Fruit fly (Drosophila melanogaster) whole organism, prepupa: ENCODE data around the gene Tpc1.

Source experiments
- Blimp-1 ChIP-seq: fragments of 200-800 bp; sonication (Bioruptor generic); optimal IDR thresholded peaks from 3 replicates; lab custom pipeline; 2017; ENCODE audit warnings: missing biosample characterization, missing genetic modification characterization, mild to moderate bottlenecking, moderate library complexity, missing genetic modification reagents
- CG10631 ChIP-seq: fragments of 200-800 bp; sonication (Bioruptor generic); optimal IDR thresholded peaks from 2 replicates; lab custom pipeline; 2016; ENCODE audit warnings: missing biosample characterization, missing genetic modification characterization
- CG11762 ChIP-seq: fragments of 200-800 bp; sonication (Bioruptor generic); optimal IDR thresholded peaks from 3 replicates; lab custom pipeline; 2016; ENCODE audit warnings: missing biosample characterization, missing genetic modification characterization; ENCODE audit not compliant: insufficient read depth
- CG11902 ChIP-seq: fragments of 200-800 bp; sonication (Bioruptor generic); optimal IDR thresholded peaks from 3 replicates; lab custom pipeline; 2016; ENCODE audit warnings: missing biosample characterization, missing genetic modification characterization
- CG15336 ChIP-seq: fragments of 200-800 bp; sonication (Bioruptor generic); IDR thresholded peaks from 2 replicates; pipeline ENCODE4 v1.3.6; 2022; ENCODE audit warnings: missing biosample characterization, missing genetic modification characterization
- CG1621 ChIP-seq: fragments of 200-800 bp; sonication (Bioruptor generic); optimal IDR thresholded peaks from 3 replicates; lab custom pipeline; 2018; ENCODE audit warnings: missing biosample characterization, mild to moderate bottlenecking, missing genetic modification characterization
- CG16779 ChIP-seq: fragments of 200-800 bp; sonication (Bioruptor generic); optimal IDR thresholded peaks from 3 replicates; lab custom pipeline; 2017; ENCODE audit warnings: missing biosample characterization, mild to moderate bottlenecking, missing genetic modification characterization
- CG31627 ChIP-seq: fragments of 200-800 bp; sonication (Bioruptor generic); optimal IDR thresholded peaks from 3 replicates; lab custom pipeline; 2016; ENCODE audit warnings: missing biosample characterization, missing genetic modification characterization
- CG32006 ChIP-seq: fragments of 200-800 bp; sonication (Bioruptor generic); optimal IDR thresholded peaks from 3 replicates; lab custom pipeline; 2017; ENCODE audit warnings: missing biosample characterization, mild to moderate bottlenecking, missing genetic modification characterization
- CG3919 ChIP-seq: fragments of 200-800 bp; sonication (Bioruptor generic); optimal IDR thresholded peaks from 3 replicates; lab custom pipeline; 2016; ENCODE audit warnings: missing biosample characterization, missing genetic modification characterization
- CG4318 ChIP-seq: fragments of 200-800 bp; sonication (Bioruptor generic); optimal IDR thresholded peaks from 3 replicates; lab custom pipeline; 2017; ENCODE audit warnings: missing biosample characterization, mild to moderate bottlenecking, missing genetic modification characterization
- CG6792 ChIP-seq: fragments of 200-800 bp; sonication (Bioruptor generic); optimal IDR thresholded peaks from 3 replicates; lab custom pipeline; 2016; ENCODE audit warnings: missing biosample characterization, missing genetic modification characterization
- CG6808 ChIP-seq: fragments of 200-800 bp; sonication (Bioruptor generic); optimal IDR thresholded peaks from 3 replicates; lab custom pipeline; 2017; ENCODE audit warnings: missing biosample characterization, missing genetic modification characterization, mild to moderate bottlenecking, moderate library complexity, missing genetic modification reagents
- CG8119 ChIP-seq: fragments of 200-800 bp; sonication (Bioruptor generic); IDR thresholded peaks from 3 replicates; pipeline ENCODE4 v1.3.6; 2022; ENCODE audit warnings: missing biosample characterization, missing genetic modification characterization
- CG8319 ChIP-seq: fragments of 200-800 bp; sonication (Bioruptor generic); optimal IDR thresholded peaks from 3 replicates; lab custom pipeline; 2016; ENCODE audit warnings: missing biosample characterization, missing genetic modification characterization
- Eip75B ChIP-seq: fragments of 200-800 bp; sonication (Bioruptor generic); optimal IDR thresholded peaks from 3 replicates; lab custom pipeline; 2016; ENCODE audit warnings: missing biosample characterization, missing genetic modification characterization
- Eip78C ChIP-seq: fragments of 200-800 bp; sonication (Bioruptor generic); peaks from one replicate; lab custom pipeline; 2016; ENCODE audit warnings: missing biosample characterization, missing genetic modification characterization
- Eip93F ChIP-seq: fragments of 200-800 bp; sonication (Bioruptor generic); optimal IDR thresholded peaks from 2 replicates; lab custom pipeline; 2016; ENCODE audit warnings: missing biosample characterization, mild to moderate bottlenecking, missing genetic modification characterization
- Ets21C ChIP-seq: fragments of 200-800 bp; sonication (Bioruptor generic); optimal IDR thresholded peaks from 3 replicates; lab custom pipeline; 2016; ENCODE audit warnings: missing biosample characterization, missing genetic modification characterization
- Lpt ChIP-seq: fragments of 200-800 bp; sonication (Bioruptor generic); optimal IDR thresholded peaks from 3 replicates; lab custom pipeline; 2016; ENCODE audit warnings: missing biosample characterization, missing genetic modification characterization
- Met ChIP-seq: fragments of 200-800 bp; sonication (Bioruptor generic); optimal IDR thresholded peaks from 3 replicates; lab custom pipeline; 2016; ENCODE audit warnings: missing biosample characterization, missing genetic modification characterization
- Smox ChIP-seq: fragments of 200-800 bp; sonication (Bioruptor generic); optimal IDR thresholded peaks from 3 replicates; lab custom pipeline; 2016; ENCODE audit warnings: missing biosample characterization, missing genetic modification characterization
- Sox14 ChIP-seq: fragments of 200-800 bp; sonication (Bioruptor generic); optimal IDR thresholded peaks from 3 replicates; lab custom pipeline; 2016; ENCODE audit warnings: missing biosample characterization, missing genetic modification characterization
- Sox15 ChIP-seq: fragments of 200-800 bp; sonication (Bioruptor generic); optimal IDR thresholded peaks from 3 replicates; lab custom pipeline; 2016; ENCODE audit warnings: missing biosample characterization, missing genetic modification characterization
- acj6 ChIP-seq: fragments of 200-800 bp; sonication (Bioruptor generic); optimal IDR thresholded peaks from 3 replicates; lab custom pipeline; 2016; ENCODE audit warnings: missing biosample characterization, missing genetic modification characterization
- cyc ChIP-seq: fragments of 200-800 bp; sonication (Bioruptor generic); optimal IDR thresholded peaks from 3 replicates; lab custom pipeline; 2016; ENCODE audit warnings: missing biosample characterization, missing genetic modification characterization
- dac ChIP-seq: fragments of 200-800 bp; sonication (Bioruptor generic); optimal IDR thresholded peaks from 2 replicates; lab custom pipeline; 2017; ENCODE audit warnings: missing biosample characterization, mild to moderate bottlenecking, missing genetic modification characterization
- dsx ChIP-seq: fragments of 200-800 bp; optimal IDR thresholded peaks from 3 replicates; lab custom pipeline; 2019; ENCODE audit warnings: missing biosample characterization, mild to moderate bottlenecking, missing genetic modification characterization, moderate library complexity; ENCODE audit not compliant: poor library complexity, severe bottlenecking
- eg ChIP-seq: fragments of 200-800 bp; sonication (Bioruptor generic); IDR thresholded peaks from 3 replicates; pipeline ENCODE4 v1.3.6; 2022; ENCODE audit warnings: missing biosample characterization, missing genetic modification characterization
- esn ChIP-seq: fragments of 200-800 bp; sonication (Bioruptor generic); optimal IDR thresholded peaks from 2 replicates; lab custom pipeline; 2016; ENCODE audit warnings: missing biosample characterization, mild to moderate bottlenecking, missing genetic modification characterization, moderate library complexity
- fd59A ChIP-seq: fragments of 200-800 bp; sonication (Bioruptor generic); optimal IDR thresholded peaks from 2 replicates; lab custom pipeline; 2017; ENCODE audit warnings: missing biosample characterization, mild to moderate bottlenecking, missing genetic modification characterization, missing genetic modification reagents
- fd85E ChIP-seq: fragments of 200-800 bp; sonication (Bioruptor generic); optimal IDR thresholded peaks from 3 replicates; lab custom pipeline; 2016; ENCODE audit warnings: missing biosample characterization, missing genetic modification characterization
- fkh ChIP-seq: fragments of 200-800 bp; sonication (Bioruptor generic); optimal IDR thresholded peaks from 3 replicates; lab custom pipeline; 2017; ENCODE audit warnings: missing biosample characterization, mild to moderate bottlenecking, missing genetic modification characterization, moderate library complexity
- lz ChIP-seq: fragments of 200-800 bp; sonication (Bioruptor generic); optimal IDR thresholded peaks from 3 replicates; lab custom pipeline; 2016; ENCODE audit warnings: missing biosample characterization, missing genetic modification characterization
- net ChIP-seq: fragments of 200-800 bp; sonication (Bioruptor generic); optimal IDR thresholded peaks from 3 replicates; lab custom pipeline; 2016; ENCODE audit warnings: missing biosample characterization, missing genetic modification characterization
- spab ChIP-seq: fragments of 200-800 bp; sonication (Bioruptor generic); optimal IDR thresholded peaks from 2 replicates; lab custom pipeline; 2017; ENCODE audit warnings: missing biosample characterization, mild to moderate bottlenecking, missing genetic modification characterization, missing genetic modification reagents
- ss ChIP-seq, 2 experiments: fragments of 200-800 bp; sonication (Bioruptor generic); optimal IDR thresholded peaks; 2 replicates in 1 of 2; 3 replicates in 1 of 2; lab custom pipeline; 2017 to 2018; ENCODE audit warnings: mild to moderate bottlenecking in 2 of 2, missing biosample characterization in 2 of 2, missing genetic modification characterization in 2 of 2, moderate library complexity in 1 of 2
- svp ChIP-seq: fragments of 200-800 bp; sonication (Bioruptor generic); peaks from one replicate; lab custom pipeline; 2016; ENCODE audit warnings: missing biosample characterization, missing genetic modification characterization
- topi ChIP-seq: fragments of 200-800 bp; sonication (Bioruptor generic); optimal IDR thresholded peaks from 3 replicates; lab custom pipeline; 2016; ENCODE audit warnings: missing biosample characterization, missing genetic modification characterization
- vri ChIP-seq: fragments of 200-800 bp; sonication (Bioruptor generic); optimal IDR thresholded peaks from 3 replicates; lab custom pipeline; 2016; ENCODE audit warnings: missing biosample characterization, mild to moderate bottlenecking, missing genetic modification characterization

Gene Tpc1

DNA sequence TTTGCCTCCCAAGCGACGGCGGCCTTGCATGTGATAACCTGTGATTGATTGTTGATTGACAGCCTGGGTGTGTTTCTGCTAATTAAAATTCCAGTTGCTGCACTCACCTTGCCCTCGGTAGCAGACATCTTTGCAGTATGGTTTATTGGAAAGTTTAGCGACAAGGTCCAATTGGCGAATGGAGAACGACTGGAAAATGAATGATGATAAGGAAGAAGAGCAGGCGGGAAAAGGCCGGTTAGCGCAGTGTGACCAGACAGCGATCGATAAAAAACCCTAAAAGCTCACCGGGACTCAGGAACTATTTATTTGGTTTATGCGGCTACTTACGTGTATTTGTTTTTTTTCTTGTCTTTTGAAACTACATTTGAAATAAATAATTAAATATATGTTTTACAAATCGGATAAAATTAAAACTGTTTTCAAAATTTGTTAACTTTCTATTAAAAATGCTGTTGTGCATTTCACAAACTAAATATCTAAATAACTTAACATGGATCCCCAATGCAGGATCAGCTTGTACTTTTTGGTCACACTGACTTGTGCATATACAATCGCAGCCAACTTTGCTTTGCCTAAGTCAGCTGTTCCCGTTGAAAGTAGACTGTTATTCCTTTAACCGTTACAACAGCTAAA is 9.7 kb downstream of the Tpc1 start, which contains the start of gene Fdh (continued):
- TF ChIP-seq Smox (GFP tag; lab: Kevin White, UChicago) (no peak), Sox15 (GFP tag; lab: Kevin White, UChicago) (no peak), CG6792 (GFP tag; lab: Kevin White, UChicago) (peak; percentile 46), Eip75B (GFP tag; lab: Kevin White, UChicago) (peak; percentile 60), Eip93F (GFP tag; lab: Kevin White, UChicago) (peak; percentile 44), Sox14 (peak; percentile 31), Met (GFP tag; lab: Kevin White, UChicago) (no peak), topi (GFP tag; lab: Kevin White, UChicago) (peak; percentile 59), CG31627 (peak; percentile 50), Lpt (GFP tag; lab: Kevin White, UChicago) (peak; percentile 44), Blimp-1 (GFP tag; lab: Kevin White, UChicago) (no peak), fkh (GFP tag; lab: Kevin White, UChicago) (peak; percentile 40), CG32006 (GFP tag; lab: Kevin White, UChicago) (peak; percentile 55), CG1621 (peak; percentile 18), CG4318 (GFP tag; lab: Kevin White, UChicago) (no peak), dsx (GFP tag; lab: Kevin White, UChicago) (peak; percentile 21), acj6 (GFP tag; lab: Kevin White, UChicago) (peak; percentile 63), CG15336 (GFP tag; lab: Robert Waterston, UW) (peak; percentile 68), CG6808 (GFP tag; lab: Kevin White, UChicago) (peak; percentile 53), CG10631 (GFP tag; lab: Kevin White, UChicago) (no peak), CG8119 (GFP tag; lab: Robert Waterston, UW) (peak; percentile 43; the same call in 2 of the 3 replicates), CG11762 (GFP tag; lab: Kevin White, UChicago) (no peak), fd59A (GFP tag; lab: Kevin White, UChicago) (peak; percentile 26), esn (GFP tag; lab: Kevin White, UChicago) (peak; percentile 70), svp (peak; percentile 79), spab (GFP tag; lab: Kevin White, UChicago) (no peak), ss (GFP tag; optimal IDR thresholded peaks at IDR 0.05; lab: Kevin White, UChicago) (peak; percentile 40 to 49), Eip78C (GFP tag; lab: Kevin White, UChicago) (peak; percentile 89)

dm6 chr3R:10870561-10870960 is 11.4 kb downstream of the Tpc1 start:
- TF ChIP-seq dsx (GFP tag; lab: Kevin White, UChicago) = peak; percentile 40
- peak; percentile 79 for TF ChIP-seq vri
- no peak for TF ChIP-seq fd85E (GFP tag; lab: Kevin White, UChicago)
- TF ChIP-seq CG16779 (tag; lab: Kevin White, UChicago) = no peak
- peak; percentile 93 for TF ChIP-seq svp
- no peak for TF ChIP-seq Eip93F (GFP tag; lab: Kevin White, UChicago)
- TF ChIP-seq, all 60 proteins: peak for 3

dm6 chr3R:10868427-10868962 is 13.5 kb downstream of the Tpc1 start, which contains the start of the genes SelR and Tsp86D:
SelR (minus strand) TSS chr3R:10868642.
Tsp86D (plus strand) TSS chr3R:10868708.
- no peak for TF ChIP-seq dac (GFP tag; lab: Kevin White, UChicago)
- peak; percentile 9; the same call in 1 of the 2 replicates for TF ChIP-seq CG15336 (GFP tag; lab: Robert Waterston, UW)
- TF ChIP-seq esn (GFP tag; lab: Kevin White, UChicago) = peak; percentile 10
- TF ChIP-seq CG8319 = no peak
- TF ChIP-seq cyc = no peak
- no peak for TF ChIP-seq CG3919 (GFP tag; lab: Kevin White, UChicago)
- peak in 1 of 2 experiments; percentile 14 for TF ChIP-seq ss (GFP tag; optimal IDR thresholded peaks at IDR 0.05; lab: Kevin White, UChicago)
- TF ChIP-seq Sox14 = peak; percentile 58
- no peak for TF ChIP-seq CG11902 (GFP tag; lab: Kevin White, UChicago)
- no peak for TF ChIP-seq Ets21C (GFP tag; lab: Kevin White, UChicago)
- no peak for TF ChIP-seq Eip75B (GFP tag; lab: Kevin White, UChicago)
- TF ChIP-seq vri = no peak
- 0 out of 3 replicates have a peak, but pooled peaks have one; percentile 6 for TF ChIP-seq eg (GFP tag; lab: Robert Waterston, UW)
- TF ChIP-seq Lpt (GFP tag; lab: Kevin White, UChicago) = no peak
- TF ChIP-seq svp = no peak
- TF ChIP-seq net (GFP tag; lab: Kevin White, UChicago) = peak; percentile 31
- TF ChIP-seq lz (GFP tag; lab: Kevin White, UChicago) = no peak
- no peak for TF ChIP-seq Sox15 (GFP tag; lab: Kevin White, UChicago)
- peak; percentile 63 for TF ChIP-seq fkh (GFP tag; lab: Kevin White, UChicago)
- TF ChIP-seq, all 60 proteins: peak for 7
